Fruit fly (Drosophila melanogaster) whole organism, embryonic: ENCODE results near the gene Z600.

Source experiments
- MTF-1 ChIP-seq: fragments of 200-800 bp; sonication (Bioruptor generic); optimal IDR thresholded peaks from 2 replicates; lab custom pipeline; 2018; ENCODE audit warnings: missing biosample characterization, mild to moderate bottlenecking, missing genetic modification characterization, borderline replicate concordance
- disco-r ChIP-seq: fragments of 200-800 bp; sonication (Bioruptor generic); optimal IDR thresholded peaks from 2 replicates; lab custom pipeline; 2016; ENCODE audit warnings: missing biosample characterization, missing genetic modification characterization

DNA sequence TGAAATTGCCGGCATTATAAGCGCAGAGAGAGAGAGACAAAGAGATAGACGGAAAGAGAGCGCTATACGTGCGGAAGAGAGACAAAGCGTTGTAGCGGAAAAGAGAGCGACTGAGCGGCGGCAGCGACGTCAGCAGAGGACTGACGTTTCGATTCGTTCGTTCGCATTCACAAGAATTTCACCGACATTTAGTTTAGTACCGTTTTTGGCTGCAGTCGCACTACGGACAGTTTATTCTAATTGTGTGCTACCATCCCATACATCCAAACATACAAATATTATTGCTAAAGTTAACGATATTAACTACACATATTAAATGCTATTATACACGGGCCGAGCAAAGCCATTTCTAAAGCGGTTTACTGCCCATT is 26.4 kb downstream of the Z600 start, which contains the start of gene CrebA:
- peak; percentile 13 for TF ChIP-seq MTF-1 (GFP tag; lab: Kevin White, UChicago)
- TF ChIP-seq disco-r (GFP tag; lab: Kevin White, UChicago), result no peak
